Fruit fly (Drosophila melanogaster): ENCODE results near the gene Iml1.

- TF ChIP-seq Pif1B (GFP tag; optimal IDR thresholded peaks at IDR 0.05) (no peak), CG10348 (GFP tag; IDR thresholded peaks at IDR 0.05) (no peak), EcR (GFP tag; optimal IDR thresholded peaks at IDR 0.05) (no peak), CG13204 (GFP tag; optimal IDR thresholded peaks at IDR 0.05) (no peak), gl (tag; optimal IDR thresholded peaks at IDR 0.05) (no peak), Snoo (tag; optimal IDR thresholded peaks at IDR 0.05) (no peak), CG8301 (tag; optimal IDR thresholded peaks at IDR 0.05) (no peak), CG8159 (tag; optimal IDR thresholded peaks at IDR 0.05) (no peak)
These were observed 37.2 kb upstream of the Iml1 start for dm6 chr3L:1571077-1571476.
